Worm (Caenorhabditis elegans): ENCODE data around the gene srv-9.

srv-9 gene

DNA sequence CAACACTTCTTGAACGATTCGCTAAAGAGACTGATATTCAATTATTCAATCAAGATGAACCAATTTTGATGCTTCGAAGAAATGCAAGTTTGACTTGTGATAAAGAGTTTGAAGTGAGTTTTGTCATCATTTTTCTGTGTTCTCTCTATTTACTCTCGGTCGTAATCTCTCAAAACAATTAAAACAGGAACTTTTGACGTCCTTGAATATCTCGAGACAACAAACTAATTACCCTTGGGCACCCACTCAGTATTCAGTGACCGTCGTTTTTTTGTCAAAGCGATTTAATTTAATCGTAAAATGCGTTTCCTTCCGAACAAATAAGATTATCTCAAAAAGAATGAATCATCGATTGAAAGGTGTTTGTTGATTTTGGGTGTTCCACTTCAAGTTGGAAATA, 41.2 kb upstream of the srv-9 start:
- TF ChIP-seq elt-2 (tag; optimal IDR thresholded peaks at IDR 0.05) (peak; percentile 9), skn-1 (tag; optimal IDR thresholded peaks at IDR 0.05) (peak; percentile 49), nhr-25 (tag; optimal IDR thresholded peaks at IDR 0.05) (peak; percentile 34), nhr-23 (tag; optimal IDR thresholded peaks at IDR 0.05) (no peak), eor-1 (tag; optimal IDR thresholded peaks at IDR 0.05) (no peak)

ce11 chrV:13462974-13463373, 40.0 kb upstream of the srv-9 start, which contains the start of gene frm-10:
Gene frm-10 (plus strand): TSS chrV:13463207.
- TF ChIP-seq ceh-28 (tag; optimal IDR thresholded peaks at IDR 0.05) (peak; percentile 68), nhr-43 (tag; optimal IDR thresholded peaks at IDR 0.05; ENCODE audit: poor library complexity, severe bottlenecking) (peak; percentile 12), pha-4 (tag; optimal IDR thresholded peaks at IDR 0.05) (peak; percentile 87), lsy-12 (tag; optimal IDR thresholded peaks at IDR 0.05) (peak; percentile 9), snpc-4 (tag; optimal IDR thresholded peaks at IDR 0.05) (peak; percentile 51), elt-3 (tag; optimal IDR thresholded peaks at IDR 0.05) (no peak), nhr-23 (tag; optimal IDR thresholded peaks at IDR 0.05) (peak; percentile 53), pqm-1 (tag; optimal IDR thresholded peaks at IDR 0.05) (peak; percentile 100), nhr-12 (tag; optimal IDR thresholded peaks at IDR 0.05) (no peak), elt-2 (tag; optimal IDR thresholded peaks at IDR 0.05) (peak; percentile 89), nhr-25 (tag; optimal IDR thresholded peaks at IDR 0.05) (peak; percentile 36), hmg-11 (tag; optimal IDR thresholded peaks at IDR 0.05) (peak; percentile 90), lin-39 (tag; optimal IDR thresholded peaks at IDR 0.05) (peak; percentile 45), ztf-11 (tag; optimal IDR thresholded peaks at IDR 0.05) (no peak), lin-15B (tag; optimal IDR thresholded peaks at IDR 0.05) (peak; percentile 53), ztf-4 (tag; optimal IDR thresholded peaks at IDR 0.05) (no peak), nfya-1 (tag; optimal IDR thresholded peaks at IDR 0.05; ENCODE audit: insufficient read depth) (peak; percentile 67), jun-1 (tag; optimal IDR thresholded peaks at IDR 0.05) (peak; percentile 28), skn-1 (tag; optimal IDR thresholded peaks at IDR 0.05) (peak; percentile 28), tbx-2 (tag; optimal IDR thresholded peaks at IDR 0.05) (no peak), fkh-2 (tag; optimal IDR thresholded peaks at IDR 0.05) (no peak), daf-12 (tag; optimal IDR thresholded peaks at IDR 0.05) (no peak), nhr-11 (tag; optimal IDR thresholded peaks at IDR 0.05) (peak; percentile 31)

ce11 chrV:13459323-13459722, 36.4 kb upstream of the srv-9 start, which contains the start of gene bath-39:
Gene bath-39 (plus strand): TSS chrV:13459459.
- TF ChIP-seq lin-15B (tag; optimal IDR thresholded peaks at IDR 0.05): peak; percentile 12
- no peak for TF ChIP-seq ama-1 (optimal IDR thresholded peaks at IDR 0.05)
- TF ChIP-seq elt-2 (tag; optimal IDR thresholded peaks at IDR 0.05): peak; percentile 1
- peak; percentile 27 for TF ChIP-seq pha-4 (tag; optimal IDR thresholded peaks at IDR 0.05)
- TF ChIP-seq fkh-2 (tag; optimal IDR thresholded peaks at IDR 0.05): no peak

DNA sequence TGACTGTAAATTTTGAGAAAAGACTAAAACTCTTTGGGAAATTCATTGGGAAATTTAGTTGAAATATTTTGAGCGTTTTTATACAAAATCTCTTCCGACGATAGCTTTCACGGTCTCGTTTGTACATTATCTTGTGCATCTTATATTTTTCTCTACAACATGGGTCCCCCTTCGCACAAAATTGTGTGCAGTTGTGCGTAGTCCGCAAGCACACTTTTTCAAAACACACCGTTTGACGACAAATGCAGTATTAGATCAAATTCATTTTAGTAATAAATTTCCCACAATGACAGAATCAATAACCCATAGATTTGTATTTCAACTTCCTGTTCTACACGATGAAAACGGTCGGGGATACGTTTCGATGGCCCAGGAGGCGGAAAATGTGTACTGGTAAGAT, 34.9 kb upstream of the srv-9 start, which contains the start of gene F25H9.2:
TSS of gene F25H9.2 (plus strand) at position 226 of the 400 bp plus-strand sequence.
- TF ChIP-seq hmg-11 (tag; optimal IDR thresholded peaks at IDR 0.05) (peak; percentile 39), nhr-11 (tag; optimal IDR thresholded peaks at IDR 0.05) (no peak), lin-15B (tag; optimal IDR thresholded peaks at IDR 0.05) (peak; percentile 20), elt-2 (tag; optimal IDR thresholded peaks at IDR 0.05) (peak; percentile 5)

DNA sequence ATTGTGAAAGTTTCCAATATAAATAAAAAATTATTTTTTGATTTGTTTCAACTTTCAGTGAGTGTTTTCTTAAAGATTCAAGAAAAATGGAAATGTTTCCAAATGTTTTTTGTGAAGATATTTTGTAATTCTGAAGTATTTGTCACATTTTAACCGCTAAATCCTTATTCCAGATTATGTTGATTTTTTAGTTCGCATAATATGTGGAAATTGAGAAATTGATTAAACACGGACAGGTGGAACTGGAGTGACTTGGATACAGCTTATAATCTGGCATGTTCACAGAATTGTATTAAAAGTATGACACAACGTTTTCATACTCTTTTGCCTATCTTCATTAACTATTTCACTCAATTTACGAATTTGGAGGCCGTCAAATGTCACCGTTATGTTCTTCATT, 32.5 kb upstream of the srv-9 start, which contains the start of gene lurp-3:
TSS of gene lurp-3 (plus strand) at position 301 of the 400 bp plus-strand sequence.
- no peak for TF ChIP-seq zag-1 (tag; optimal IDR thresholded peaks at IDR 0.05)
- no peak for TF ChIP-seq fkh-10 (GFP tag; optimal IDR thresholded peaks at IDR 0.05)
- no peak for TF ChIP-seq nhr-67 (tag; optimal IDR thresholded peaks at IDR 0.05)
- no peak for TF ChIP-seq nhr-76 (tag; optimal IDR thresholded peaks at IDR 0.05)
- TF ChIP-seq pqm-1 (tag; optimal IDR thresholded peaks at IDR 0.05): no peak
- TF ChIP-seq jun-1 (tag; optimal IDR thresholded peaks at IDR 0.05): no peak
- TF ChIP-seq tbx-2 (tag; optimal IDR thresholded peaks at IDR 0.05): no peak
- no peak for TF ChIP-seq fkh-2 (tag; optimal IDR thresholded peaks at IDR 0.05)
- TF ChIP-seq elt-1 (tag; optimal IDR thresholded peaks at IDR 0.05): no peak

ce11 chrV:13453334-13453733, 30.4 kb upstream of the srv-9 start, which contains the start of gene lurp-2:
Gene lurp-2 (plus strand): TSS chrV:13453634.
- TF ChIP-seq R02D3.7 (tag; optimal IDR thresholded peaks at IDR 0.05) (no peak), fkh-10 (GFP tag; optimal IDR thresholded peaks at IDR 0.05) (no peak), nhr-76 (tag; optimal IDR thresholded peaks at IDR 0.05) (no peak), nhr-28 (tag; optimal IDR thresholded peaks at IDR 0.05) (no peak), elt-2 (tag; optimal IDR thresholded peaks at IDR 0.05) (no peak), daf-12 (tag; optimal IDR thresholded peaks at IDR 0.05) (no peak)
